Fruit fly (Drosophila melanogaster) whole organism, embryonic: ENCODE results near the gene CG3862.

Experiments used
- Atf3 ChIP-seq: fragments of 200-800 bp; sonication (Bioruptor generic); optimal IDR thresholded peaks from 3 replicates; lab custom pipeline; 2016; ENCODE audit warnings: missing biosample characterization, missing genetic modification characterization
- B-H2 ChIP-seq: fragments of 200-800 bp; sonication (Bioruptor generic); optimal IDR thresholded peaks from 2 replicates; lab custom pipeline; 2018; ENCODE audit warnings: missing biosample characterization, mild to moderate bottlenecking, missing genetic modification characterization
- CG10654 ChIP-seq: fragments of 200-800 bp; sonication (Bioruptor generic); optimal IDR thresholded peaks from 2 replicates; lab custom pipeline; 2016; ENCODE audit warnings: missing biosample characterization, missing genetic modification characterization
- CG12236 ChIP-seq: fragments of 200-800 bp; sonication (Bioruptor generic); optimal IDR thresholded peaks from 2 replicates; lab custom pipeline; 2016; ENCODE audit warnings: missing biosample characterization, missing genetic modification characterization
- CG14050 ChIP-seq: fragments of 200-800 bp; sonication (Bioruptor generic); IDR thresholded peaks from 3 replicates; pipeline ENCODE4 v1.3.6; 2022; ENCODE audit warnings: missing biosample characterization, missing genetic modification characterization
- CG17359 ChIP-seq: fragments of 200-800 bp; sonication (Bioruptor generic); optimal IDR thresholded peaks from 3 replicates; lab custom pipeline; 2018; ENCODE audit warnings: missing biosample characterization, mild to moderate bottlenecking, missing genetic modification characterization, moderate library complexity
- CG2202 ChIP-seq: fragments of 200-800 bp; sonication (Bioruptor generic); optimal IDR thresholded peaks from 2 replicates; lab custom pipeline; 2018; ENCODE audit warnings: missing biosample characterization, mild to moderate bottlenecking, missing genetic modification characterization
- CG2875 ChIP-seq: fragments of 200-800 bp; sonication (Bioruptor generic); optimal IDR thresholded peaks from 2 replicates; lab custom pipeline; 2017; ENCODE audit warnings: missing biosample characterization, mild to moderate bottlenecking, missing genetic modification characterization, missing genetic modification reagents
- CG4360 ChIP-seq: fragments of 200-800 bp; sonication (Bioruptor generic); IDR thresholded peaks from 2 replicates; pipeline ENCODE4 v1.3.6; 2022; ENCODE audit warnings: missing biosample characterization, missing genetic modification characterization
- CG4424 ChIP-seq: fragments of 200-800 bp; sonication (Bioruptor generic); optimal IDR thresholded peaks from 3 replicates; lab custom pipeline; 2016; ENCODE audit warnings: missing biosample characterization, missing genetic modification characterization
- CG4820 ChIP-seq: fragments of 200-800 bp; sonication (Bioruptor generic); optimal IDR thresholded peaks from 3 replicates; lab custom pipeline; 2016; ENCODE audit warnings: missing biosample characterization, missing genetic modification characterization
- CG6683 ChIP-seq: fragments of 200-800 bp; sonication (Bioruptor generic); optimal IDR thresholded peaks from 2 replicates; lab custom pipeline; 2017; ENCODE audit warnings: missing biosample characterization, mild to moderate bottlenecking, missing genetic modification characterization, missing genetic modification reagents
- CG6689 ChIP-seq: fragments of 200-800 bp; sonication (Bioruptor generic); IDR thresholded peaks from 2 replicates; pipeline ENCODE4 v1.3.6; 2022; ENCODE audit warnings: missing biosample characterization, missing genetic modification characterization
- CG6791 ChIP-seq: fragments of 200-800 bp; sonication (Bioruptor generic); IDR thresholded peaks from 3 replicates; pipeline ENCODE4 v1.3.6; 2022; ENCODE audit warnings: missing biosample characterization, missing genetic modification characterization; ENCODE audit not compliant: partially characterized antibody
- CG7556 ChIP-seq: fragments of 200-800 bp; sonication (Bioruptor generic); optimal IDR thresholded peaks from 2 replicates; lab custom pipeline; 2017; ENCODE audit warnings: missing biosample characterization, mild to moderate bottlenecking, missing genetic modification characterization
- CG7928 ChIP-seq: fragments of 200-800 bp; sonication (Bioruptor generic); optimal IDR thresholded peaks from 2 replicates; lab custom pipeline; 2017; ENCODE audit warnings: missing biosample characterization, mild to moderate bottlenecking, missing genetic modification characterization
- CG8281 ChIP-seq: fragments of 200-800 bp; sonication (Bioruptor generic); optimal IDR thresholded peaks from 2 replicates; lab custom pipeline; 2018; ENCODE audit warnings: missing biosample characterization, mild to moderate bottlenecking, missing genetic modification characterization, moderate library complexity
- CG8359 ChIP-seq: fragments of 200-800 bp; sonication (Bioruptor generic); optimal IDR thresholded peaks from 2 replicates; lab custom pipeline; 2017; ENCODE audit warnings: missing biosample characterization, mild to moderate bottlenecking, missing genetic modification characterization, borderline replicate concordance
- CG9609 ChIP-seq: fragments of 200-800 bp; sonication (Bioruptor generic); optimal IDR thresholded peaks from 3 replicates; lab custom pipeline; 2016; ENCODE audit warnings: missing biosample characterization, missing genetic modification characterization
- CG9932 ChIP-seq: fragments of 200-800 bp; sonication (Bioruptor generic); IDR thresholded peaks from 2 replicates; pipeline ENCODE4 v1.3.6; 2022; ENCODE audit warnings: missing biosample characterization, missing genetic modification characterization
- CTCF ChIP-seq: fragments of 200-800 bp; sonication (Bioruptor generic); optimal IDR thresholded peaks from 2 replicates; lab custom pipeline; 2017; ENCODE audit warnings: missing biosample characterization, mild to moderate bottlenecking, missing genetic modification characterization, moderate library complexity
- Dek ChIP-seq: fragments of 200-800 bp; sonication (Bioruptor generic); optimal IDR thresholded peaks from 3 replicates; lab custom pipeline; 2019; ENCODE audit warnings: missing biosample characterization, mild to moderate bottlenecking, missing genetic modification characterization, moderate library complexity
- Elba2 ChIP-seq: fragments of 200-800 bp; sonication (Bioruptor generic); optimal IDR thresholded peaks from 3 replicates; lab custom pipeline; 2016; ENCODE audit warnings: missing biosample characterization, missing genetic modification characterization
- Ets65A ChIP-seq: fragments of 200-800 bp; sonication (Bioruptor generic); peaks from one replicate; lab custom pipeline; 2016; ENCODE audit warnings: missing biosample characterization, missing genetic modification characterization
- HLH54F ChIP-seq: fragments of 200-800 bp; sonication (Bioruptor generic); optimal IDR thresholded peaks from 3 replicates; lab custom pipeline; 2016; ENCODE audit warnings: missing biosample characterization, missing genetic modification characterization
- HLHmδ ChIP-seq: fragments of 200-800 bp; sonication (Bioruptor generic); optimal IDR thresholded peaks from 2 replicates; lab custom pipeline; 2018; ENCODE audit warnings: missing biosample characterization, mild to moderate bottlenecking, missing genetic modification characterization, moderate library complexity
- HmgZ ChIP-seq: fragments of 200-800 bp; sonication (Bioruptor generic); optimal IDR thresholded peaks from 2 replicates; lab custom pipeline; 2018; ENCODE audit warnings: missing biosample characterization, mild to moderate bottlenecking, missing genetic modification characterization
- Hr78 ChIP-seq, 2 experiments: fragments of 200-800 bp in 1 of 2; fragments of >200 bp in 1 of 2; sonication (Bioruptor generic) in 1 of 2; optimal IDR thresholded peaks; 2 replicates each; lab custom pipeline; 2017 to 2019; ENCODE audit warnings: missing biosample characterization in 2 of 2, missing genetic modification characterization in 2 of 2, mild to moderate bottlenecking in 1 of 2, moderate library complexity in 1 of 2
- Lpt ChIP-seq: fragments of >200 bp; optimal IDR thresholded peaks from 2 replicates; lab custom pipeline; 2018; ENCODE audit warnings: missing biosample characterization, missing genetic modification characterization
- Opbp ChIP-seq: fragments of 200-800 bp; sonication (Bioruptor generic); IDR thresholded peaks from 3 replicates; pipeline ENCODE4 v1.3.6; 2022; ENCODE audit warnings: missing biosample characterization, missing genetic modification characterization; ENCODE audit not compliant: partially characterized antibody
- Optix ChIP-seq: fragments of 200-800 bp; sonication (Bioruptor generic); IDR thresholded peaks from 3 replicates; pipeline ENCODE4 v1.3.6; 2022; ENCODE audit warnings: missing biosample characterization, missing genetic modification characterization
- Rx ChIP-seq: fragments of 200-800 bp; sonication (Bioruptor generic); IDR thresholded peaks from 2 replicates; pipeline ENCODE4 v1.3.6; 2022; ENCODE audit warnings: missing biosample characterization, missing genetic modification characterization
- Sox100B ChIP-seq: fragments of 200-800 bp; sonication (Bioruptor generic); optimal IDR thresholded peaks from 3 replicates; lab custom pipeline; 2018; ENCODE audit warnings: missing biosample characterization, mild to moderate bottlenecking, missing genetic modification characterization
- Sry-β ChIP-seq: fragments of 200-800 bp; sonication (Bioruptor generic); optimal IDR thresholded peaks from 2 replicates; lab custom pipeline; 2018; ENCODE audit warnings: missing biosample characterization, mild to moderate bottlenecking, missing genetic modification characterization, moderate library complexity
- Ssrp ChIP-seq: fragments of 200-800 bp; sonication (Bioruptor generic); optimal IDR thresholded peaks from 2 replicates; lab custom pipeline; 2018; ENCODE audit warnings: missing biosample characterization, mild to moderate bottlenecking, missing genetic modification characterization, moderate library complexity
- Trl ChIP-seq, 3 experiments: fragments of >200 bp in 2 of 3; fragments of 200-800 bp in 1 of 3; sonication (Bioruptor generic) in 1 of 3; optimal IDR thresholded peaks; 2 replicates in 1 of 3; 3 replicates in 2 of 3; lab custom pipeline; 2016 to 2017; ENCODE audit warnings: missing biosample characterization in 1 of 3, missing genetic modification characterization in 1 of 3
- Usf ChIP-seq: fragments of 200-800 bp; sonication (Bioruptor generic); optimal IDR thresholded peaks from 2 replicates; lab custom pipeline; 2017; ENCODE audit warnings: missing genotype, missing biosample characterization, missing genetic modification characterization
- Xbp1 ChIP-seq: fragments of 200-800 bp; sonication (Bioruptor generic); optimal IDR thresholded peaks from 3 replicates; lab custom pipeline; 2016; ENCODE audit warnings: missing biosample characterization, mild to moderate bottlenecking, missing genetic modification characterization
- br ChIP-seq: fragments of >200 bp; optimal IDR thresholded peaks from 2 replicates; lab custom pipeline; 2017
- bsh ChIP-seq, 2 experiments: fragments of 200-800 bp; sonication (Bioruptor generic); optimal IDR thresholded peaks; 2 replicates each; lab custom pipeline; 2017 to 2018; ENCODE audit warnings: mild to moderate bottlenecking in 2 of 2, missing biosample characterization in 2 of 2, missing genetic modification characterization in 2 of 2, moderate library complexity in 1 of 2
- croc ChIP-seq: fragments of 200-800 bp; sonication (Bioruptor generic); conservative IDR thresholded peaks from 3 replicates; pipeline ENCODE4 v1.3.6; 2022; ENCODE audit warnings: missing biosample characterization, missing genetic modification characterization
- gro ChIP-seq: fragments of 200-800 bp; sonication (Bioruptor generic); optimal IDR thresholded peaks from 2 replicates; lab custom pipeline; 2016; ENCODE audit warnings: missing biosample characterization, missing genetic modification characterization
- hth ChIP-seq: fragments of >200 bp; optimal IDR thresholded peaks from 2 replicates; lab custom pipeline; 2017; ENCODE audit warnings: inconsistent platforms
- lab ChIP-seq: fragments of 200-800 bp; sonication (Bioruptor generic); optimal IDR thresholded peaks from 3 replicates; lab custom pipeline; 2017; ENCODE audit warnings: missing biosample characterization, missing genetic modification characterization, mild to moderate bottlenecking, moderate library complexity, missing genetic modification reagents
- slp2 ChIP-seq: fragments of 200-800 bp; sonication (Bioruptor generic); optimal IDR thresholded peaks from 2 replicates; lab custom pipeline; 2016; ENCODE audit warnings: missing biosample characterization, missing genetic modification characterization
- tna ChIP-seq: fragments of 200-800 bp; sonication (Bioruptor generic); IDR thresholded peaks from 2 replicates; pipeline ENCODE4 v1.3.6; 2022; ENCODE audit warnings: missing biosample characterization, missing genetic modification characterization; ENCODE audit not compliant: partially characterized antibody
- wek ChIP-seq: fragments of 200-800 bp; sonication (Bioruptor generic); optimal IDR thresholded peaks from 3 replicates; lab custom pipeline; 2018; ENCODE audit warnings: missing biosample characterization, mild to moderate bottlenecking, missing genetic modification characterization, moderate library complexity
- yki ChIP-seq: fragments of >200 bp; optimal IDR thresholded peaks from 3 replicates; lab custom pipeline; 2018
- zfh2 ChIP-seq: fragments of 200-800 bp; sonication (Bioruptor generic); optimal IDR thresholded peaks from 2 replicates; lab custom pipeline; 2016; ENCODE audit warnings: missing biosample characterization, missing genetic modification characterization

Gene CG3862

dm6 chr2L:866950-867744, 41.5 kb upstream of the CG3862 start (continued):
- TF ChIP-seq HmgZ (tag; lab: Kevin White, UChicago) (peak; percentile 94), Trl (optimal IDR thresholded peaks at IDR 0.05; lab: Kevin White, UChicago) (peak; percentile 41), Trl (GFP tag; optimal IDR thresholded peaks at IDR 0.05; lab: Kevin White, UChicago) (peak; percentile 91), B-H2 (GFP tag; lab: Kevin White, UChicago) (peak; percentile 88), HLH54F (GFP tag; lab: Kevin White, UChicago) (peak; percentile 93), CG9932 (GFP tag; lab: Robert Waterston, UW) (peak; percentile 97), Usf (peak; percentile 79), Atf3 (GFP tag; lab: Kevin White, UChicago) (peak; percentile 72), CG17359 (tag; lab: Kevin White, UChicago) (peak; percentile 95), CG10654 (GFP tag; lab: Kevin White, UChicago) (peak; percentile 86), Rx (GFP tag; lab: Robert Waterston, UW) (peak; percentile 90), CG7928 (GFP tag; lab: Kevin White, UChicago) (peak; percentile 65), Opbp (GFP tag; lab: Robert Waterston, UW) (peak; percentile 55; the same call in 2 of the 3 replicates), wek (GFP tag; lab: Kevin White, UChicago) (peak; percentile 82), lab (GFP tag; lab: Kevin White, UChicago) (peak; percentile 95), Ssrp (peak; percentile 90), CG2875 (GFP tag; lab: Kevin White, UChicago) (peak; percentile 77), Elba2 (peak; percentile 91), Dek (tag; lab: Kevin White, UChicago) (peak; percentile 93), CG6791 (GFP tag; lab: Robert Waterston, UW) (no peak), Lpt (GFP tag; lab: Kevin White, UChicago) (no peak), yki (lab: Kevin White, UChicago) (no peak), zfh2 (GFP tag; lab: Kevin White, UChicago) (peak; percentile 88), CG6689 (GFP tag; lab: Robert Waterston, UW) (peak; percentile 93), bsh (GFP tag; optimal IDR thresholded peaks at IDR 0.05; lab: Kevin White, UChicago) (peak; percentile 71 to 92), CG8281 (tag; lab: Kevin White, UChicago) (peak; percentile 86), Sox100B (peak; percentile 85), tna (GFP tag; lab: Robert Waterston, UW) (peak; percentile 41; the same call in 1 of the 2 replicates), CTCF (peak; percentile 29), hth (no peak), CG7556 (GFP tag; lab: Kevin White, UChicago) (peak; percentile 90), CG2202 (peak; percentile 79), CG4360 (peak; percentile 64), croc (GFP tag; lab: Robert Waterston, UW) (peak; percentile 85), slp2 (GFP tag; lab: Kevin White, UChicago) (peak; percentile 87), CG6683 (GFP tag; lab: Kevin White, UChicago) (peak; percentile 83), HLHmδ (GFP tag; lab: Kevin White, UChicago) (no peak), Xbp1 (GFP tag; lab: Kevin White, UChicago) (peak; percentile 94), Hr78 (GFP tag; optimal IDR thresholded peaks at IDR 0.05; lab: Kevin White, UChicago) (peak in 1 of 2 experiments; percentile 59), CG12236 (GFP tag; lab: Kevin White, UChicago) (peak; percentile 70), gro (GFP tag; lab: Kevin White, UChicago) (peak; percentile 87), CG14050 (GFP tag; lab: Robert Waterston, UW) (peak; percentile 94), br (lab: Kevin White, UChicago) (no peak), CG4820 (GFP tag; lab: Kevin White, UChicago) (peak; percentile 89), Ets65A (peak; percentile 99), CG9609 (GFP tag; lab: Kevin White, UChicago) (peak; percentile 78), Optix (GFP tag; lab: Robert Waterston, UW) (peak; percentile 89), Sry-β (peak; percentile 4), CG4424 (GFP tag; lab: Kevin White, UChicago) (peak; percentile 91), CG8359 (GFP tag; lab: Kevin White, UChicago) (peak; percentile 52)
